Worm (Caenorhabditis elegans) whole organism, L3 larva: ENCODE measurements around the gene ZK813.4.

Experiments
- ama-1 ChIP-seq: fragments of 150-350 bp; optimal IDR thresholded peaks from 2 replicates; lab custom pipeline; 2018
- ceh-9 ChIP-seq: sonication (generic microtip); optimal IDR thresholded peaks from 2 replicates; lab custom pipeline; 2018; ENCODE audit warnings: missing biosample characterization, missing genetic modification characterization
- elt-1 ChIP-seq: fragments of 150-350 bp; optimal IDR thresholded peaks from 2 replicates; lab custom pipeline; 2014; ENCODE audit warnings: missing biosample characterization, missing genetic modification characterization
- lin-15B ChIP-seq: fragments of 150-350 bp; optimal IDR thresholded peaks from 2 replicates; lab custom pipeline; 2014; ENCODE audit warnings: missing biosample characterization, missing genetic modification characterization
- lin-39 ChIP-seq: fragments of 150-350 bp; optimal IDR thresholded peaks from 2 replicates; lab custom pipeline; 2018; ENCODE audit warnings: missing biosample characterization, missing genetic modification reagents, missing genetic modification characterization
- lsy-12 ChIP-seq: sonication (generic microtip); optimal IDR thresholded peaks from 2 replicates; lab custom pipeline; 2016; ENCODE audit warnings: mild to moderate bottlenecking, missing genetic modification characterization, missing compliant biosample characterization
- mdl-1 ChIP-seq: fragments of 150-350 bp; optimal IDR thresholded peaks from 2 replicates; lab custom pipeline; 2014; ENCODE audit warnings: missing biosample characterization, missing genetic modification characterization
- nhr-28 ChIP-seq: fragments of 150-350 bp; optimal IDR thresholded peaks from 2 replicates; lab custom pipeline; 2014; ENCODE audit warnings: missing biosample characterization, missing genetic modification characterization
- nhr-76 ChIP-seq: fragments of 150-350 bp; sonication (generic microtip); optimal IDR thresholded peaks from 5 replicates; lab custom pipeline; 2014; ENCODE audit warnings: missing biosample characterization, missing genetic modification characterization
- nhr-77 ChIP-seq: fragments of 150-350 bp; optimal IDR thresholded peaks from 2 replicates; lab custom pipeline; 2014; ENCODE audit warnings: missing biosample characterization, missing genetic modification characterization
- skn-1 ChIP-seq: fragments of 150-350 bp; optimal IDR thresholded peaks from 2 replicates; lab custom pipeline; 2014; ENCODE audit warnings: missing biosample characterization, missing genetic modification characterization
- tbx-2 ChIP-seq: sonication (generic microtip); optimal IDR thresholded peaks from 2 replicates; lab custom pipeline; 2016; ENCODE audit warnings: mild to moderate bottlenecking, missing genetic modification characterization, missing compliant biosample characterization
- ztf-11 ChIP-seq: fragments of 150-350 bp; optimal IDR thresholded peaks from 2 replicates; lab custom pipeline; 2014; ENCODE audit warnings: missing biosample characterization, missing genetic modification characterization

ce11 chrX:3430020-3430419, at the start of gene ZK813.4:
- TF ChIP-seq nhr-76, result no peak
- no peak for TF ChIP-seq nhr-77 (tag; lab: Kevin White, UChicago)
- no peak for TF ChIP-seq lsy-12 (tag; lab: Kevin White, UChicago)
- no peak for TF ChIP-seq nhr-28
- TF ChIP-seq elt-1 (tag; lab: Kevin White, UChicago), result no peak
- TF ChIP-seq mdl-1, result no peak
- no peak for TF ChIP-seq ztf-11
- TF ChIP-seq ama-1 (lab: Kevin White, UChicago), result no peak
- TF ChIP-seq lin-39 (tag; lab: Kevin White, UChicago), result no peak
- TF ChIP-seq ceh-9 (tag; lab: Kevin White, UChicago), result no peak
- no peak for TF ChIP-seq lin-15B (tag; lab: Kevin White, UChicago)
- no peak for TF ChIP-seq tbx-2 (tag; lab: Kevin White, UChicago)
- TF ChIP-seq skn-1 (tag; lab: Kevin White, UChicago), result no peak
